Worm (Caenorhabditis elegans): ENCODE measurements around the gene glod-4.

The glod-4 gene

ce11 chrIII:4152309-4152708 is 1.1 kb upstream of the glod-4 start:
- no peak for TF ChIP-seq zip-5 (tag; optimal IDR thresholded peaks at IDR 0.05)
- TF ChIP-seq pag-3 (tag; optimal IDR thresholded peaks at IDR 0.05; ENCODE audit: borderline replicate concordance): no peak
- no peak for TF ChIP-seq sdc-2 (tag; optimal IDR thresholded peaks at IDR 0.05)
- no peak for TF ChIP-seq lin-11 (tag; optimal IDR thresholded peaks at IDR 0.05)
- no peak for TF ChIP-seq ceh-2 (tag; optimal IDR thresholded peaks at IDR 0.05)
- no peak for TF ChIP-seq C38D4.7 (GFP tag; optimal IDR thresholded peaks at IDR 0.05)
- TF ChIP-seq hlh-6 (tag; optimal IDR thresholded peaks at IDR 0.05): no peak
- no peak for TF ChIP-seq syd-9 (tag; optimal IDR thresholded peaks at IDR 0.05)
- TF ChIP-seq pat-9 (tag; optimal IDR thresholded peaks at IDR 0.05): no peak
- TF ChIP-seq dve-1 (tag; optimal IDR thresholded peaks at IDR 0.05): no peak
- no peak for TF ChIP-seq tbx-7 (tag; optimal IDR thresholded peaks at IDR 0.05)
- TF ChIP-seq pqm-1 (tag; optimal IDR thresholded peaks at IDR 0.05): no peak
- no peak for TF ChIP-seq ceh-24 (tag; optimal IDR thresholded peaks at IDR 0.05)

ce11 chrIII:4152828-4153227 is 571 bp upstream of the glod-4 start:
- TF ChIP-seq T23F11.4 (GFP tag; optimal IDR thresholded peaks at IDR 0.05): no peak
- no peak for TF ChIP-seq pqm-1 (tag; optimal IDR thresholded peaks at IDR 0.05)
- no peak for TF ChIP-seq ceh-22 (tag; optimal IDR thresholded peaks at IDR 0.05)
- TF ChIP-seq pha-4 (tag; optimal IDR thresholded peaks at IDR 0.05): no peak
- TF ChIP-seq K02D7.2 (tag; optimal IDR thresholded peaks at IDR 0.05): no peak
- TF ChIP-seq elt-2 (tag; optimal IDR thresholded peaks at IDR 0.05): no peak
- TF ChIP-seq nhr-232 (tag; optimal IDR thresholded peaks at IDR 0.05): no peak
- TF ChIP-seq dmd-4 (tag; optimal IDR thresholded peaks at IDR 0.05; ENCODE audit: borderline replicate concordance): no peak
- TF ChIP-seq ceh-19 (GFP tag; optimal IDR thresholded peaks at IDR 0.05): no peak
- no peak for TF ChIP-seq unc-55 (GFP tag; optimal IDR thresholded peaks at IDR 0.05)
- TF ChIP-seq gmeb-2 (tag; optimal IDR thresholded peaks at IDR 0.05): no peak
- TF ChIP-seq pat-9 (tag; optimal IDR thresholded peaks at IDR 0.05): no peak
- no peak for TF ChIP-seq tbx-2 (tag; optimal IDR thresholded peaks at IDR 0.05)

- TF ChIP-seq nfya-1 (tag; optimal IDR thresholded peaks at IDR 0.05) (no peak), ceh-30 (tag; optimal IDR thresholded peaks at IDR 0.05) (no peak), ceh-24 (tag; optimal IDR thresholded peaks at IDR 0.05) (no peak), fkh-6 (tag; optimal IDR thresholded peaks at IDR 0.05) (no peak), ceh-22 (tag; optimal IDR thresholded peaks at IDR 0.05) (no peak), C08G9.2 (tag; optimal IDR thresholded peaks at IDR 0.05) (no peak)
Measured at ce11 chrIII:4157298-4157697, 3.9 kb downstream of the glod-4 start, which contains the start of gene C16C10.9. C16C10.9 (minus strand) TSS chrIII:4157398.

DNA sequence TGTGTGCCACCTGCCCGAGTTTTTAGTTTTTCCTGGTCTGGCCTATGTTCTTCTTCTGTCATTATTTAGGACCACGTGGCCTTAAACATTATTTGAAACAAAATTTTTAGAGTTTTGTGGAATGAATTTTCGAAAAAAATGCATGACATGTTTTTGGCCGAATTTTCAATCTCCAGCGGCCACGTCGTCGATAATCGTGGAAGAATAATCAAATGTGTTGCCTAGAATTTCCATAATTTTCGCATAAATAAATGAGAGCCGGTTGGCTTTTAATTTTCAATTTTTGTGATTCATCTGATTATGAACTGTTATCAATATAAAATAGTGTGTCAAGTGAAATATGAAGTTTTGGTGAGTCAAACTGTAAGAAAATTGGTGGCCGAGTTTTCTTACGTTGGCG is 7.5 kb downstream of the glod-4 start, which contains the start of gene C01G12.16:
Gene C01G12.16 (plus strand): TSS at position 301 of the 400 bp plus-strand sequence.
- TF ChIP-seq gmeb-2 (tag; optimal IDR thresholded peaks at IDR 0.05) (no peak), ceh-45 (GFP tag; IDR thresholded peaks at IDR 0.05) (no peak)

- TF ChIP-seq pqm-1 (tag; optimal IDR thresholded peaks at IDR 0.05) (no peak), C38D4.7 (GFP tag; optimal IDR thresholded peaks at IDR 0.05) (no peak), zip-5 (tag; optimal IDR thresholded peaks at IDR 0.05) (no peak), sox-4 (tag; optimal IDR thresholded peaks at IDR 0.05) (no peak), hlh-15 (tag; optimal IDR thresholded peaks at IDR 0.05) (no peak), lin-11 (tag; optimal IDR thresholded peaks at IDR 0.05) (no peak), lim-6 (tag; optimal IDR thresholded peaks at IDR 0.05) (no peak), fax-1 (tag; optimal IDR thresholded peaks at IDR 0.05) (no peak), ceh-6 (GFP tag; optimal IDR thresholded peaks at IDR 0.05) (no peak), fkh-10 (GFP tag; optimal IDR thresholded peaks at IDR 0.05) (no peak), pat-9 (tag; optimal IDR thresholded peaks at IDR 0.05) (no peak), elt-4 (tag; optimal IDR thresholded peaks at IDR 0.05) (no peak), nhr-232 (tag; optimal IDR thresholded peaks at IDR 0.05) (no peak), ahr-1 (tag; optimal IDR thresholded peaks at IDR 0.05) (no peak), gmeb-2 (tag; optimal IDR thresholded peaks at IDR 0.05) (no peak), unc-3 (GFP tag; conservative IDR thresholded peaks at IDR 0.05) (no peak), unc-3 (tag; optimal IDR thresholded peaks at IDR 0.05) (no peak), dve-1 (tag; optimal IDR thresholded peaks at IDR 0.05) (no peak), hlh-13 (GFP tag; optimal IDR thresholded peaks at IDR 0.05) (no peak), ceh-30 (tag; optimal IDR thresholded peaks at IDR 0.05) (no peak), ets-4 (tag; optimal IDR thresholded peaks at IDR 0.05) (no peak)
Measured at ce11 chrIII:4164071-4164470, 10.7 kb downstream of the glod-4 start, which contains the start of gene C16C10.8. C16C10.8 (minus strand) TSS chrIII:4164171.
